Worm (Caenorhabditis elegans): ENCODE data around the gene grp-1.

ce11 chrIII:8065101-8065500 is 20.4 kb upstream of the grp-1 start:
- TF ChIP-seq elt-3 (tag; optimal IDR thresholded peaks at IDR 0.05) (no peak), aha-1 (tag; optimal IDR thresholded peaks at IDR 0.05) (no peak), C04F5.9 (tag; optimal IDR thresholded peaks at IDR 0.05) (no peak), fos-1 (tag; optimal IDR thresholded peaks at IDR 0.05) (no peak), blmp-1 (tag; optimal IDR thresholded peaks at IDR 0.05) (peak; percentile 65), sup-37 (GFP tag; optimal IDR thresholded peaks at IDR 0.05) (no peak), ztf-11 (tag; optimal IDR thresholded peaks at IDR 0.05) (no peak), tbx-2 (tag; optimal IDR thresholded peaks at IDR 0.05) (no peak), grh-1 (GFP tag; IDR thresholded peaks at IDR 0.05) (no peak)

All from whole organism, L1 larva.